Worm (Caenorhabditis elegans): ENCODE data around the gene C29E4.14.

Gene C29E4.14

DNA sequence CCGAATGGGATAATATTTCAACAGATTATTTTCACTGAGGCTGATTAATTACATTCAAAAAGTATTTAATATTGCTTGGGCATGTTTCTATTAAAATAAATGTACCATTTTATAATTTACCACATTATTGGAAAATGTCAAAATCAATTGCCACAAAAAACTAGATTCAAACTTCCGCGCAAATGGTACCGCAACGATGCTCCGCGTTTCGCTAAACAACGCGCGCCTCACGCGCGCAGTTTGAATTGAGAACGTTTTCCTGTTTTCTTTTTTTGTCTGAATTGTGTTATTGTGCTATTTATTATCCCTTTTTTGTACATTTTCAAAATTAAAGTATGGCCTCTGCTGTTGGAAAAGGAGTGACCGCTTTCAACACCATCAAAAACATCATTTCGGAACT lies 20.9 kb downstream of the C29E4.14 start, which contains the start of gene C29E4.12:
TSS of gene C29E4.12 (plus strand) at position 333 of the 400 bp plus-strand sequence.
- TF ChIP-seq dpl-1 (GFP tag; optimal IDR thresholded peaks at IDR 0.05) (peak; percentile 65), lsl-1 (GFP tag; optimal IDR thresholded peaks at IDR 0.05) (peak; percentile 5), ztf-26 (tag; optimal IDR thresholded peaks at IDR 0.05) (no peak), lin-35 (GFP tag; optimal IDR thresholded peaks at IDR 0.05) (peak in 1 of 3 experiments; percentile 90), lin-54 (GFP tag; optimal IDR thresholded peaks at IDR 0.05) (peak; percentile 94), attf-5 (GFP tag; optimal IDR thresholded peaks at IDR 0.05) (peak; percentile 74), efl-1 (GFP tag; optimal IDR thresholded peaks at IDR 0.05) (peak; percentile 78), Y56A3A.18 (GFP tag; IDR thresholded peaks at IDR 0.05) (no peak), mcd-1 (GFP tag; IDR thresholded peaks at IDR 0.05) (peak; percentile 58), attf-3 (GFP tag; conservative IDR thresholded peaks at IDR 0.05) (peak; percentile 99), aptf-2 (GFP tag; conservative IDR thresholded peaks at IDR 0.05) (no peak), F23B12.7 (tag; optimal IDR thresholded peaks at IDR 0.05; ENCODE audit: insufficient read depth) (peak; percentile 12)

DNA sequence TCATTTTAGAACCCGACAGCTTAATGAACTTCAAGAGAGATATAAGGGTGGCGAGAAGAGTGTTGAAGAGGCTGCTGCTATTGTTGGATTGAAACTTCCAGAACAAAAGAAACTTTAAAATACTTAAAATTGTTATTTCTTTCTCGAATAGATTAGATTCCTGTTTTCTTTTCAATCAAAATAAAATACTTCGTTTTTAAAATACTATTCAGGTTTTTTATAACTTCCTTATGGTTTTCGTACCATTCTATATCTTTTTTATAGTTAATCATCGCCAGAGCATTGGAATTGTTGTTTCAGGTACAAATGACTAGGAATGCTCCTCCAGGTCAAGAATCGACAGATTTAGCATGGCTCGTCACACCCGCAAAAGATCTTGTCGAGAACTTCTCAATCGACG lies 21.5 kb downstream of the C29E4.14 start, which contains the start of gene kle-2:
TSS of gene kle-2 (plus strand) at position 301 of the 400 bp plus-strand sequence.
- no peak for TF ChIP-seq snpc-4 (GFP tag; optimal IDR thresholded peaks at IDR 0.05)
- no peak for TF ChIP-seq snpc-4 (tag; optimal IDR thresholded peaks at IDR 0.05)
- no peak for TF ChIP-seq T26A5.8 (tag; optimal IDR thresholded peaks at IDR 0.05)
- TF ChIP-seq bed-2 (GFP tag; IDR thresholded peaks at IDR 0.05): no peak
- no peak for TF ChIP-seq ztf-25 (GFP tag; IDR thresholded peaks at IDR 0.05)
- TF ChIP-seq aptf-3 (GFP tag; IDR thresholded peaks at IDR 0.05): no peak
- TF ChIP-seq mes-4 (tag; optimal IDR thresholded peaks at IDR 0.05): no peak
- TF ChIP-seq egrh-3 (GFP tag; IDR thresholded peaks at IDR 0.05): no peak
- TF ChIP-seq B0035.1 (tag; optimal IDR thresholded peaks at IDR 0.05): no peak
- TF ChIP-seq attf-5 (GFP tag; optimal IDR thresholded peaks at IDR 0.05): no peak

DNA sequence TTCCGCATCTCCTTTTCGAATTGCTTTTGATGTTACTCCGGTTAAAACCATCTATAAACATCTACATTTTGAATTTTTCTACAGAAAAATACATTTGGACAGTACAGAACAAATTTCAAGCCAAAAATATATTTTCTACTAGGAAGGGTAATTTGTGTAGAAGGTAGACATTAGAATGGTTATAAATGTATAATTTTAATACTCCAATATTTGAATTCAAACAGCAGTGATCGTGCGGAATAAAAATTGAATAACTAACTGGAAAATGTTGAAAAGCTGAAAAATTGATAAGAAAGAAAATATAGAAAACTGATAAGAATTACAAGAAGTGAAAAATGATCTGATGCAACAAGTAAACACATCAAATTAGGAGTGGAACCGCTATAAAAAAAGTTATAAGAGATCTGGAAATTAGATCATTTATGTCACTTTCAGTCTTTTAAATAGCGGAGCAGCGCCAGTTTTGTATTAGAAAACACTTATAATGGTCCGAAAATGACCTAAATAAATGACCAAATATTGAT lies 27.1 kb downstream of the C29E4.14 start, which contains the start of gene gsto-1:
TSS of gene gsto-1 (minus strand) at position 51 of the 524 bp plus-strand sequence.
- TF ChIP-seq aptf-2 (GFP tag; conservative IDR thresholded peaks at IDR 0.05): no peak
- no peak for TF ChIP-seq Y53G8AR.9 (GFP tag; conservative IDR thresholded peaks at IDR 0.05)
- TF ChIP-seq nhr-80 (tag; optimal IDR thresholded peaks at IDR 0.05): peak; percentile 19
- no peak for TF ChIP-seq ama-1 (optimal IDR thresholded peaks at IDR 0.05)
- TF ChIP-seq ama-1 (GFP tag; optimal IDR thresholded peaks at IDR 0.05): no peak
- TF ChIP-seq sea-2 (GFP tag; IDR thresholded peaks at IDR 0.05): no peak
- no peak for TF ChIP-seq tbp1 (GFP tag; optimal IDR thresholded peaks at IDR 0.05)
- no peak for TF ChIP-seq Y53F4B.3 (GFP tag; IDR thresholded peaks at IDR 0.05)
- no peak for TF ChIP-seq T26A5.8 (tag; optimal IDR thresholded peaks at IDR 0.05)

DNA sequence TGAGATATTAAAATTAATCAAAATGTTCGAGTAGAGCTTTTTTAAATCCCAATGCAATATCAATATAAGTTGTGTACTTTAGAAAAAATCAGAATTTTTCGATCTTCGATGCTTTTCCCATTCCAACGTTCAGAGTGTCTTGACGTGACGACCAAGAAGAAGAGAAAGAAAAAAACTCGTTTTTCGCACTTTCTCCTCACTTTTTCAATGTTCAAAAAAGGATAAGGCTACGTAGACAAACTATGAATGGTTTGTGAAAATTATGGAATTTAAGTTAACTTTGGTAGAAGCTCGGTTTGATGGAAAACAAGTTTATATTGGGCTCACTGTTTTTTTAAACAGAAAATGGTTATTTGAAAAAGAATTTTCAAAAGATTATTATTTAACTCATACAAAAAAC lies 27.8 kb downstream of the C29E4.14 start:
- TF ChIP-seq ztf-22 (GFP tag; optimal IDR thresholded peaks at IDR 0.05): no peak
- TF ChIP-seq chd-7 (tag; optimal IDR thresholded peaks at IDR 0.05): no peak
- no peak for TF ChIP-seq lin-54 (GFP tag; optimal IDR thresholded peaks at IDR 0.05)
- TF ChIP-seq madf-6 (GFP tag; IDR thresholded peaks at IDR 0.05): no peak

DNA sequence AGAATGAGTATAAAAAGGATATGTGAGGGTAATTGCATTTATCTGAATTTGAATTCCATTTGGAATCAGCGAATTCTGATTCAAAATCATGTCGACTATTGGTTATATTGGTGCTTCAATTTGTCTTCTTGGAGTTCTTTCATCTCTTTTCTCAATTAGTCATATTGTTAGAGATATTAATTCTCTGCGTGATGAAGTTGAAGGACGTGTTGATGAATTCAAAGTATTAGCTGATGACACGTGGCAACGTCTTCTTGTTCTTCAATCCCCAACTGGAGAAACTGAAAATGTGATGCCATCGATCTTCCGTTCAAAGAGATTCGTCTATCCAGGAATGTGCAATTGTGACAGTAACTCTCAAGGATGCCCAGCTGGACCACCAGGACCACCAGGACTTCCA lies 28.9 kb downstream of the C29E4.14 start, which contains the start of gene col-90:
TSS of gene col-90 (plus strand) at position 37 of the 400 bp plus-strand sequence.
- no peak for TF ChIP-seq B0261.1 (tag; optimal IDR thresholded peaks at IDR 0.05)
- TF ChIP-seq ztf-6 (GFP tag; IDR thresholded peaks at IDR 0.05): no peak
